Worm (Caenorhabditis elegans) whole organism, L4 larva: ENCODE data around the gene F58A4.2.

Experiments
- D1046.2 ChIP-seq: fragments of 200-800 bp; sonication (Bioruptor generic); IDR thresholded peaks from 2 replicates; pipeline ENCODE4 v1.3.6; 2022; ENCODE audit warnings: missing genetic modification characterization, missing compliant biosample characterization
- F10B5.3 ChIP-seq: sonication (generic microtip); optimal IDR thresholded peaks from 2 replicates; lab custom pipeline; 2016; ENCODE audit warnings: mild to moderate bottlenecking, missing genetic modification characterization, missing compliant biosample characterization
- F49E8.2 ChIP-seq: sonication (generic microtip); optimal IDR thresholded peaks from 2 replicates; lab custom pipeline; 2016; ENCODE audit warnings: missing compliant biosample characterization, mild to moderate bottlenecking, missing genetic modification characterization, borderline replicate concordance
- T20F7.1 ChIP-seq: fragments of 200-800 bp; sonication (Bioruptor generic); optimal IDR thresholded peaks from 2 replicates; lab custom pipeline; 2018; ENCODE audit warnings: mild to moderate bottlenecking, missing genetic modification characterization, missing compliant biosample characterization
- Y105C5A.15 ChIP-seq: fragments of 200-800 bp; sonication (Bioruptor generic); IDR thresholded peaks from 2 replicates; pipeline ENCODE4 v1.3.6; 2022; ENCODE audit warnings: missing genetic modification characterization, missing compliant biosample characterization
- Y5F2A.4 ChIP-seq: fragments of 200-800 bp; sonication (Bioruptor generic); optimal IDR thresholded peaks from 2 replicates; lab custom pipeline; 2018; ENCODE audit warnings: mild to moderate bottlenecking, missing genetic modification characterization, missing compliant biosample characterization
- arid-1 ChIP-seq: fragments of 200-800 bp; sonication (Bioruptor generic); conservative IDR thresholded peaks from 2 replicates; pipeline ENCODE4 v1.3.6; 2022; ENCODE audit warnings: missing genetic modification reagents, missing genetic modification characterization, missing compliant biosample characterization
- attf-4 ChIP-seq: sonication (generic microtip); optimal IDR thresholded peaks from 3 replicates; lab custom pipeline; 2017; ENCODE audit warnings: missing biosample characterization, missing genetic modification characterization
- ceh-44 ChIP-seq: fragments of 200-800 bp; sonication (Bioruptor generic); IDR thresholded peaks from 2 replicates; pipeline ENCODE4 v1.3.6; 2022; ENCODE audit warnings: missing genetic modification reagents, missing genetic modification characterization, missing compliant biosample characterization
- ceh-62 ChIP-seq: sonication (generic microtip); optimal IDR thresholded peaks from 2 replicates; lab custom pipeline; 2017; ENCODE audit warnings: missing biosample characterization, missing genetic modification characterization
- ces-1 ChIP-seq: fragments of 150-350 bp; sonication (generic microtip); optimal IDR thresholded peaks from 4 replicates; lab custom pipeline; 2014; ENCODE audit warnings: missing biosample characterization, missing genetic modification reagents, missing genetic modification characterization
- dmd-6 ChIP-seq: fragments of 200-800 bp; sonication (Bioruptor generic); IDR thresholded peaks from 2 replicates; pipeline ENCODE4 v1.3.6; 2022; ENCODE audit warnings: missing genetic modification reagents, missing genetic modification characterization, missing compliant biosample characterization
- hif-1 ChIP-seq, 2 experiments: sonication (generic microtip); optimal IDR thresholded peaks; 2 replicates each; lab custom pipeline; 2016 to 2017; ENCODE audit warnings: missing compliant biosample characterization in 2 of 2, missing genetic modification characterization in 2 of 2, missing genetic modification reagents in 2 of 2, missing genotype in 2 of 2, mild to moderate bottlenecking in 1 of 2
- lin-29 ChIP-seq: fragments of 200-800 bp; sonication (Bioruptor generic); IDR thresholded peaks from 2 replicates; pipeline ENCODE4 v1.3.6; 2022; ENCODE audit warnings: missing genetic modification reagents, missing genetic modification characterization, missing compliant biosample characterization
- lin-38 ChIP-seq: fragments of 200-800 bp; sonication (Bioruptor generic); IDR thresholded peaks from 2 replicates; pipeline ENCODE4 v1.3.6; 2022; ENCODE audit warnings: missing genetic modification reagents, missing genetic modification characterization, missing compliant biosample characterization
- lir-3 ChIP-seq: sonication (generic microtip); optimal IDR thresholded peaks from 2 replicates; lab custom pipeline; 2016; ENCODE audit warnings: mild to moderate bottlenecking, missing genetic modification characterization, missing compliant biosample characterization
- lsy-2 ChIP-seq, 2 experiments: fragments of 150-350 bp in 1 of 2; sonication (generic microtip) in 1 of 2; optimal IDR thresholded peaks; 2 replicates each; lab custom pipeline; 2014 to 2017; ENCODE audit warnings: missing biosample characterization in 2 of 2, missing genetic modification characterization in 2 of 2
- madf-9 ChIP-seq: fragments of 200-800 bp; sonication (Bioruptor generic); conservative IDR thresholded peaks from 2 replicates; pipeline ENCODE4 v1.3.6; 2022; ENCODE audit warnings: missing genetic modification reagents, missing genetic modification characterization, missing compliant biosample characterization
- mes-2 ChIP-seq: sonication (generic microtip); optimal IDR thresholded peaks from 2 replicates; lab custom pipeline; 2016; ENCODE audit warnings: missing genotype, mild to moderate bottlenecking, missing genetic modification characterization, missing compliant biosample characterization; ENCODE audit not compliant: poor library complexity, severe bottlenecking
- mxl-3 ChIP-seq: fragments of 200-800 bp; sonication (Bioruptor generic); optimal IDR thresholded peaks from 2 replicates; lab custom pipeline; 2018; ENCODE audit warnings: mild to moderate bottlenecking, missing genetic modification characterization, missing compliant biosample characterization
- nhr-102 ChIP-seq: sonication (generic microtip); optimal IDR thresholded peaks from 2 replicates; lab custom pipeline; 2016; ENCODE audit warnings: mild to moderate bottlenecking, missing genetic modification characterization, moderate library complexity, missing compliant biosample characterization
- nhr-11 ChIP-seq: fragments of 150-350 bp; optimal IDR thresholded peaks from 2 replicates; lab custom pipeline; 2014; ENCODE audit warnings: missing biosample characterization, missing genetic modification characterization
- nhr-25 ChIP-seq: sonication (generic microtip); optimal IDR thresholded peaks from 2 replicates; lab custom pipeline; 2017; ENCODE audit warnings: missing genetic modification characterization, mild to moderate bottlenecking, missing compliant biosample characterization, antibody characterized with exemption, moderate library complexity, borderline replicate concordance; ENCODE audit not compliant: insufficient read depth
- nhr-48 ChIP-seq: sonication (generic microtip); optimal IDR thresholded peaks from 2 replicates; lab custom pipeline; 2016; ENCODE audit warnings: mild to moderate bottlenecking, missing genetic modification characterization, missing compliant biosample characterization
- nhr-6 ChIP-seq: fragments of 150-350 bp; optimal IDR thresholded peaks from 2 replicates; lab custom pipeline; 2014; ENCODE audit warnings: missing biosample characterization, missing genetic modification characterization
- nhr-76 ChIP-seq: fragments of 150-350 bp; optimal IDR thresholded peaks from 2 replicates; lab custom pipeline; 2014; ENCODE audit warnings: missing biosample characterization, missing genetic modification characterization
- snpc-4 ChIP-seq: fragments of 150-350 bp; optimal IDR thresholded peaks from 2 replicates; lab custom pipeline; 2014; ENCODE audit warnings: missing biosample characterization, missing genetic modification characterization
- spr-1 ChIP-seq: sonication (generic microtip); optimal IDR thresholded peaks from 2 replicates; lab custom pipeline; 2016; ENCODE audit warnings: mild to moderate bottlenecking, missing genetic modification characterization, missing compliant biosample characterization
- tag-97 ChIP-seq: fragments of 200-800 bp; sonication (Bioruptor generic); IDR thresholded peaks from 2 replicates; pipeline ENCODE4 v1.3.6; 2022; ENCODE audit warnings: missing genetic modification characterization, missing compliant biosample characterization
- unc-39 ChIP-seq: sonication (generic microtip); optimal IDR thresholded peaks from 2 replicates; lab custom pipeline; 2017; ENCODE audit warnings: missing biosample characterization, missing genetic modification characterization
- unc-62 ChIP-seq, 3 experiments: fragments of 150-350 bp in 1 of 3; sonication (generic microtip); optimal IDR thresholded peaks in 2 of 3; peaks in 1 of 3; 1 replicate in 1 of 3; 2 replicates in 2 of 3; lab custom pipeline; 2014 to 2017; ENCODE audit warnings: missing biosample characterization in 3 of 3, missing genetic modification characterization in 3 of 3, missing genetic modification reagents in 3 of 3, missing genotype in 1 of 3
- zip-2 ChIP-seq: fragments of 150-350 bp; optimal IDR thresholded peaks from 2 replicates; lab custom pipeline; 2014; ENCODE audit warnings: missing biosample characterization, missing genetic modification characterization
- ztf-11 ChIP-seq: fragments of 150-350 bp; optimal IDR thresholded peaks from 2 replicates; lab custom pipeline; 2014; ENCODE audit warnings: missing biosample characterization, missing genetic modification characterization

F58A4.2 gene

DNA sequence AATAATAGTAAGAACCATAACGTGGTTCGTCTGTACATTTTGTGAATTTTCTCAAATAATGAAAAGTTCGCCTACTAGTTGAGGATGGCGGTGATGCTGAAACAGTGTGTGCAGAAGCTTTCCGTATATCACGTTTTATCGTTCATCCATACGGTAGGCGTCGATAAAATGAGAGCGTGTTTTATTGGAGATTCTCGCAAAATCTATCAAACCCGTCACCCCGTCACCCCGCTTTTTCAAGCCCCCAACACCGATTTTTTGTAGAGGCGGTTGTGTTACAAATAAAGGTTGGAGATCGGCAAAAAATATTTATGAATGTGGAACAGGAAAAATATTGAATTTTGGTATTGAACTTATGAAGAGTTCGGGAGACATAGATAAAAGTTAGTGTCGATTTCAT lies 8.1 kb upstream of the F58A4.2 start, which contains the start of gene clec-161:
Gene clec-161, minus strand, starts transcription at position 101 of the 400 bp plus-strand sequence.
- TF ChIP-seq nhr-6: no peak
- TF ChIP-seq unc-62 (GFP tag; optimal IDR thresholded peaks at IDR 0.05 in 1 of 2; lab: Kevin White, UChicago): peak in 1 of 2 experiments; percentile 43
- TF ChIP-seq unc-62 (tag; optimal IDR thresholded peaks at IDR 0.05; lab: Kevin White, UChicago): no peak

DNA sequence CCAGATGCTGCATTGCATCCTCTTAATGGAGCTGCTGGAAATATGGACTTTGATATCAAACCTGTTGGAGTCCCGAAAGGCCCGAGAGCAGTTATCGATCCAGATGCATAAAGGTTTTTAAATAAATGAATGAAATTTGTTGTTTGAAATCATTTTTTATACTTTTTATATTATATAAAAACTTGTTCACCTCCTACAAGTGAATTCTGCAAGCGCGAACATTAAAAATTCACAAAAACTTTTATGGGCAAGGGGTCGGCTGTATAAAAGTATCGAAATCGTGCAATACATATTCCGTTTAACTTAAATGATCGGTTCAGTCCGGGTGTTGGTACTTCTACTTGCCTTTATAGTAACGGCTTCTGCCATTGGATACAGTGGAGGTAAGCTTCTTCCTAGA lies 2.4 kb downstream of the F58A4.2 start, which contains the start of gene F58A4.1:
Gene F58A4.1, plus strand, starts transcription at position 301 of the 400 bp plus-strand sequence.
- TF ChIP-seq nhr-48 (no peak), hif-1 (tag; optimal IDR thresholded peaks at IDR 0.05; lab: Kevin White, UChicago) (no peak), attf-4 (tag; lab: Kevin White, UChicago) (no peak), snpc-4 (tag; lab: Kevin White, UChicago) (no peak), nhr-76 (no peak), madf-9 (GFP tag; lab: Robert Waterston, UW) (no peak), T20F7.1 (GFP tag; lab: Kevin White, UChicago) (no peak), F49E8.2 (tag; lab: Kevin White, UChicago) (no peak), ceh-44 (GFP tag; lab: Robert Waterston, UW) (no peak)

ce11 chrIII:9597044-9597443 lies 3.5 kb downstream of the F58A4.2 start, which contains the start of gene C48B4.12:
TSS of gene C48B4.12 (plus strand) at chrIII:9597344.
- TF ChIP-seq arid-1 (GFP tag; lab: Robert Waterston, UW) (no peak), unc-39 (tag; lab: Kevin White, UChicago) (no peak), zip-2 (tag; lab: Kevin White, UChicago) (no peak), ztf-11 (tag; lab: Kevin White, UChicago) (no peak), lsy-2 (tag; optimal IDR thresholded peaks at IDR 0.05; lab: Kevin White, UChicago) (no peak), nhr-11 (tag; lab: Kevin White, UChicago) (no peak), mes-2 (tag; lab: Kevin White, UChicago) (no peak), tag-97 (GFP tag; lab: Robert Waterston, UW) (no peak), ceh-62 (tag; lab: Kevin White, UChicago) (no peak), dmd-6 (GFP tag; lab: Robert Waterston, UW) (no peak), nhr-102 (tag; lab: Kevin White, UChicago) (no peak), Y5F2A.4 (GFP tag; lab: Kevin White, UChicago) (no peak), nhr-25 (tag; lab: Kevin White, UChicago) (no peak), spr-1 (tag; lab: Kevin White, UChicago) (no peak), ces-1 (GFP tag; lab: Kevin White, UChicago) (no peak), lin-38 (GFP tag; lab: Robert Waterston, UW) (no peak)

DNA sequence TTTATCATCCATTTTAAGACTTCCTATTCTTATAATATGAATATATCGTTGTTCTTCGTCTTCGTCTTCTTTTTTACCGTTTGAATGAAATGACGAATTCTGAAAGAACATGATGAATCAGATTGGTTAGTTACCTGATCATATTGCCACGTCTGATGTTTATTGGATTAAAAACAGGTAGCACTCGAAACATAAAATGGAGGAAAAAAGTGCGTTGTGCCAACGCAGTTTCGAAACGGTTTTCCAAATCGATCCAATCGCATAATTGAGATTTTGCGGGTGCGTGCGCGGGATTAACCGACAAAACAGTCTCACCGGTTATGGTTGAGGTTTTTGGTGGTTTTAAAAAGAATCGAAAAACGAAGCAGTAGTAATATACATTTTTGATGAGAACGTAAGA lies 5.0 kb downstream of the F58A4.2 start, which contains the start of gene rom-2:
Gene rom-2, minus strand, starts transcription at position 101 of the 400 bp plus-strand sequence.
- TF ChIP-seq lin-29 (GFP tag; lab: Robert Waterston, UW) (no peak), F10B5.3 (tag; lab: Kevin White, UChicago) (no peak), D1046.2 (GFP tag; lab: Robert Waterston, UW) (no peak), dmd-6 (GFP tag; lab: Robert Waterston, UW) (no peak), Y105C5A.15 (no peak), unc-39 (tag; lab: Kevin White, UChicago) (no peak), mxl-3 (GFP tag; lab: Kevin White, UChicago) (no peak), lir-3 (tag; lab: Kevin White, UChicago) (no peak)
